Worm (Caenorhabditis elegans) whole organism, late embryonic: Measurements from ENCODE around the gene K09F6.11.

ENCODE experiments used
- ceh-6 ChIP-seq: fragments of 200-800 bp; sonication (Bioruptor generic); optimal IDR thresholded peaks from 2 replicates; lab custom pipeline; 2018; ENCODE audit warnings: mild to moderate bottlenecking, missing genetic modification characterization, missing compliant biosample characterization
- elt-4 ChIP-seq: sonication (generic microtip); optimal IDR thresholded peaks from 2 replicates; lab custom pipeline; 2016; ENCODE audit warnings: missing genetic modification characterization, missing compliant biosample characterization
- hlh-30 ChIP-seq: sonication (generic microtip); optimal IDR thresholded peaks from 2 replicates; lab custom pipeline; 2017; ENCODE audit warnings: antibody characterized with exemption, missing genetic modification characterization, missing compliant biosample characterization; ENCODE audit not compliant: insufficient read depth
- tbx-2 ChIP-seq: sonication (generic microtip); optimal IDR thresholded peaks from 2 replicates; lab custom pipeline; 2016; ENCODE audit warnings: missing genetic modification characterization, missing compliant biosample characterization

DNA sequence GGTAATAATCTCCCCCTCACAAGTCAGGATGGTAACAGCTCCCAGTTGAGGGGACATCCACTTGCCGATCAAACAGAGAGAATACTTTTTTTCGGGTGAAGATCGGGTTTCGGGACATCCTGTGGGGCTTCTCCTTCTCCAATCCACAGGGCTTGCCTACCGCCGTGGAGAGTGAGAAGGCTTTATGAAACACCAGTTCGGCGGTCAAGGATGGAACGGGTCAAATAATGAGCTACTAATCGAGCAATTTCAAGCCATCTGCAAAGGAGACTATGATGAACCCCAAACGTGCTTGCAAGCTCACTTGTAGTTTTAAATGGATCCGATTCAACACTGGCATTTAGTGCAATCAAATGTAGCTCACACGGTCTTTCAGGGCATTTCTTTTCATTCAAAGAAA, 4.8 kb downstream of the K09F6.11 start:
- TF ChIP-seq ceh-6 = no peak
- no peak for TF ChIP-seq tbx-2 (tag; lab: Kevin White, UChicago)
- TF ChIP-seq elt-4 = no peak
- no peak for TF ChIP-seq hlh-30 (tag; lab: Kevin White, UChicago)
